Worm (Caenorhabditis elegans) whole organism, L4/young adult: ENCODE measurements around the gene yap-1.

Experiments used
- W03F9.2 ChIP-seq: fragments of 150-350 bp; optimal IDR thresholded peaks from 2 replicates; lab custom pipeline; 2014; ENCODE audit warnings: missing biosample characterization, missing genetic modification characterization
- dao-5 ChIP-seq: sonication (generic microtip); optimal IDR thresholded peaks from 2 replicates; lab custom pipeline; 2016; ENCODE audit warnings: missing genotype, missing genetic modification characterization, moderate library complexity, missing compliant biosample characterization
- him-1 ChIP-seq: sonication (generic microtip); optimal IDR thresholded peaks from 2 replicates; lab custom pipeline; 2016; ENCODE audit warnings: missing genotype, missing genetic modification reagents, missing genetic modification characterization, missing compliant biosample characterization

Gene yap-1

DNA sequence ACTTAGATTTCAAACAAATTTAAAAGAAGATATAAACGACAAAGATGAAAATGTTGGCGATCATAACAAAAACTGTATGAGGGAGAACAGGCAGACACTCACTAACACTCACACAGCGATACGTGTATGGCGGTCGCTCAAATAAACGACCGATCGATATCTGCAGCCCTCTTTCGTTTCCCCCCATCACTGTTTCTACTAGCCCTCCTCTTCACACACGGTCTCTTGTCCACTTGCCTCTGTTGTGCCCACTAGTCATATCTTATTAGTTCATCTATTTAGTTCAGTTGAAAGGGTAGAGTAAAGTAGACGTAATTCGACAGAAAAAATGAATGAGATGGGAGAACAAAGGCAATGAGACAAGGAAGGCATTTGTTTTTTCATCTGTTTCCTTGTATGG is 14.2 kb upstream of the yap-1 start:
- TF ChIP-seq dao-5, result no peak
- no peak for TF ChIP-seq W03F9.2 (tag; lab: Kevin White, UChicago)
- no peak for TF ChIP-seq him-1

DNA sequence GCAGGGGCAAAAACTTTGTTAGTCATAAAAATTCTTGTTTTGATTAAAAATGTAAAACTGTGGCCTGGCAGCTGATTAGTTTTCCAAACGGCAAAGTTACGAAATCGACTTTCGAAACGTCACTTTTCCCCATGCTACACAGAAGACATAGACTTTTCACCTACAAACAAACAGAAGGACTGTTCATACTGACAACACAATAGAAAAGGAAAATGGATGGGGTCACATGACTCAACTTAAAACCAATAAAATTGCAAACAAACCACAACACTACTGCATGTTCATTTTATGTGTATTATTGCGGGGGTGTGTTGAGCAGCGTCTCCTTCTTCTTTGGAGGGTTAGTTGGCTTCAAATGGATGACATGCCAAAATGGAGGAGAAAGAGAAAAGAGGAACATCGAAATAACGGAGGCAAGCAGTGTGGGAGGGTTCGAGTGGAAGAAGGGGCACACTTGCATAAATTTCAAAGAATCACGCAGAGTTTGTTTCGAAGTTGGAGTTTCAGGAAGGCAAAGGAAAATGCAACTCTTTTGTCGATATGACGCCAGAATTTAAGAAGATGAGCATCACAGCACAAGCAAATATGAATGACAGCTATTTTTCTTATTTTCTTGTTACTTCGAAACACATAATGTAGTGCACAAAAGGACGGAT is 13.5 kb upstream of the yap-1 start:
- TF ChIP-seq dao-5, result no peak
- TF ChIP-seq W03F9.2 (tag; lab: Kevin White, UChicago), result peak; percentile 63
- TF ChIP-seq him-1, result peak; percentile 32

DNA sequence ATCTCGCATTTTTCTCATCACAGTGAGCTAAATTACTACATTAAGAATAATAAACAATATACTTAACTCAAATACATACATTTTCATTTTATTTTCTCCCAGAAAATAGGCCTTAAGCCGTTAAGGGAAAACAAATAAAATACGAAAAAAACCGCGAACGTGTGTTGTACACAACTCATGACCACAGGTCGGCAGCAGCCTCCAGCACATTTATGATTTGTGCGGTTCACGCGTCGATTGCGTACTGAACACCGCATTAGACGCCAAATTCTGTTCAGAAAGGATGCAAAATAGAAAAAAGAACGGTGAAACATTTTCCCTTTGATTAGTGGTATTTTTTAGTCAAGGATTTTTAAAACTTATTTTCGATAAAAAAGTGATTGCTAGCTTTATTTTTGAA is 12.6 kb upstream of the yap-1 start:
- TF ChIP-seq him-1 (no peak), dao-5 (no peak), W03F9.2 (tag; lab: Kevin White, UChicago) (no peak)

DNA sequence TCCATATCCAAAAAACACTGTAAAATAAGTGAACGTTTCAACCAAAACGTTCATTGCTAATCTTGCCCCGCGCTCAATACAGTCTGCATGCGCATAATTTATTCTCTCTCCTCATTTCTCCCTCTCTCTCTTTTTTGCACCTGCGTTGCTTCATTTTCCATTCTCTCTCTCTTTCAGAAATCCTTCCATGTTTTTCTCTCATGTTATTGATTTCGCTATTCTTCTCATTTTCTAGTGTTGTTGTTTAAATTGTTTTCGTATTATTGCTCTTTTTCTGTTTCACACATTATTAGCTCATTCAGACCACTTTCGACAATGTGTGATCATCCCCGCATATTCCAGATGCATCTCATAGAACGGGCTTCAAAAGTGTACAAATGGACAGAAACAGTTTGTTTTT is 10.0 kb upstream of the yap-1 start, which contains the start of gene phf-31:
phf-31 (plus strand) TSS at position 301 of the 400 bp plus-strand sequence.
- TF ChIP-seq him-1 (no peak), dao-5 (no peak), W03F9.2 (tag; lab: Kevin White, UChicago) (no peak)

DNA sequence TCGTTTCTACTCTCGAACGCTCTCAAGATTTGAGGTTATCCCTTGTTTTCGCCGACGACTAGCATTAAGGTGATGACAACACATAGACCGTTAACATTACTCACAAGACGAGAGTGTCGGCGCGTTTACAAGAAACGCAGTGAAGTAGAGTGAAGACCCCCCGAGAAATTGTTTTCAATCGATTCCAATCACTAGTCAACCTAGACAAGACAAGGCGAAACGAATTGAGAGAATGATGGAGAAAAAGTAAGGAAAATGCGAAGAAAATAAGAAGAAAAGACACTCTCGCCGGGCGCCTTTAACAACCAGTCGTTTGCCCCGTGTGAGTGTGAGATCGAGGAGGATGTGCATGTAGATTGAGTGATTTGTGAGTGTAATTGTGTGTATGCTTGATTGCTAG is 7.2 kb upstream of the yap-1 start:
- TF ChIP-seq dao-5, result no peak
- TF ChIP-seq him-1, result no peak
- TF ChIP-seq W03F9.2 (tag; lab: Kevin White, UChicago), result no peak

DNA sequence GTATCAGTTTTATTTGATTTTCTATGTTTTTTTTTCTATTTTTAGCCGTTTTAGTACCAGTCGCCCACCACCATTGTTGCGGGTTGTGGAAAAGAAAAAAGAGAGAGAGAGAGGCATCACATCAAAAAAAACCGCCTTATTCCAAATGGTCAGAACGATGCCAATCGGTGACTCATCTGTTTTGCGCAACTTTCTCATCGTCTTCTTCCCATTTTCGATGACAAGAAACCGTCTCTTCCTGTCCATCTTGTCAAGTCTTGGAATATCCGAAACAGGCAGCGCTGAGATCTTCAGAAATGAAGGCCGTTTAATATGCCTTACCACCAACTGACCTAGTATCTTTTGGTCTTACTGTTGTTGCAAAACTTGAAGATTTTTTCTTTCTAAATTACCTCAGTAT is 5.3 kb upstream of the yap-1 start:
- TF ChIP-seq him-1 (no peak), W03F9.2 (tag; lab: Kevin White, UChicago) (no peak), dao-5 (no peak)

DNA sequence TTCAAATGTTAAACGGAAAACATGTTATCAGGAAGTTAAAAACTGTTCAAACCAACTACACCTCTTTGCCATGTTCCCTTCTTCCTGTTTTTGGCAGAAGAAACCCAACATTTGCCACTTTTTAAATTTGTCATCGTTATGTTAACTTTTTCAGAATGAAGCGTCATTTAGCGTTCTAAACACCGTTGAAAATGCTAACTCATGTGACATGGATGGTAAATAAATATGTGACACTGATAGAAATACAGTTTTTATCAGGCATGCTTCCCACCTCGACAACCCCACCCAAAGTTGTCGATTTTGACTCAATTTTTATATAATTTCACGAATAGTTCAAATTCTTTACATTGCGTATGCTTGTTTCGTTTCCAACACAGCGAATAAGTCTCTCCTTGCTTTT is 4.4 kb upstream of the yap-1 start:
- no peak for TF ChIP-seq him-1
- no peak for TF ChIP-seq dao-5
- no peak for TF ChIP-seq W03F9.2 (tag; lab: Kevin White, UChicago)

DNA sequence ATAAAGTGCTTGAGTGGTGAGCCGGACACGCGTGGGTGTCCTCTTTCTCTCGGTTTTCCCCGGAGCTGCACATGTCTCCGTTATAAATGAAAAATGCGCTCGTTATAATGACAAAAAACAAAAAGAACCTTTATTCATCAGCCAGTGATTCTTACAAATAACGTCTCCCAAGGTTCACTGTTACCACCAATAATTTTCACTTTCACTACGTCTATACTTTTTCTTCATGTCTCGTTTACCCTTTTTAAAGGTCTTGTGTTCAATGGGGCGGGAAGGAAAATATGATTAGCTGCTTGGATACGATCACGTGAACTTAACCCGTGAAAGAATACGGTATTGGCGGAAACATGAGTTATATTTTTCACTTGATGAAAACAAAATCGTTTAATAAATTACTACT is 3.4 kb upstream of the yap-1 start:
- TF ChIP-seq W03F9.2 (tag; lab: Kevin White, UChicago) (no peak), him-1 (no peak), dao-5 (no peak)

DNA sequence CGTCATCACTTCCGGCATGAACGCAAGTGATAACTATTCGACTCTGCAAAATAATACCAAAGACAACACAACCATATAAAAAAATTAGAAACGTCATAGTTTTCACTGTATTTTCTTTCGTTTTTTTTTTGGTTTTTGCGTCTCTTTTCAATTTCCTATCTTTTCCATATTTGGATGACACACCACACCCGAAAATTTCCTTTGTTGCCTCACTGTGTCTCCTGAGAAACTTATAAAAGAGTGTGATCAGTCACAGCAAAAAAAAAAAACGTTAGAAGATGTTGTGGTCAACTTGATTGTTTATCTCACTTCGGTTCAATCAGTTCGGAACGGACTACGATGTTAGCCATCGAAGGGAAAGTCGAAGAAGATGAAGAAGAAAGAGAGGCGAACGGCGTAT is 2.0 kb upstream of the yap-1 start:
- TF ChIP-seq him-1, result no peak
- TF ChIP-seq dao-5, result no peak
- TF ChIP-seq W03F9.2 (tag; lab: Kevin White, UChicago), result no peak

DNA sequence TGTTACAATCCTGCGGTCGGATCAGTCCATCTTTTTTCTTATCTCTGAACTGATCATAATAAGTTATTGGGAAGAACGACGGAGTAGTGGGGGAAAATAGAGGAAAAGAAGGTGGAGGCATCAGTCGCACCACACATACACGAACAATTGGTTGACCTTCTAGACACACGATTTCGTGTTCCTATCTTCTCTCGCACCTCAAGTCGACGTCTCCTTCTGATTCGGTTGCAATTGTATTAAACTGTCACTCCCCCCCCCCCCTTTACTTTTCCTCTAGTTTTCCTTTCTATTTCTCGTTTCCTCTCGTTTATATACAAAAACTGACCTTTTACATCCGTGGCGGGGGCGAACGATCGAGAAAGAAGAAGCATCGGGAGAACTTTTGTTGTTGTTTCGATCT is 511 bp upstream of the yap-1 start:
- TF ChIP-seq W03F9.2 (tag; lab: Kevin White, UChicago) (no peak), dao-5 (no peak), him-1 (no peak)

DNA sequence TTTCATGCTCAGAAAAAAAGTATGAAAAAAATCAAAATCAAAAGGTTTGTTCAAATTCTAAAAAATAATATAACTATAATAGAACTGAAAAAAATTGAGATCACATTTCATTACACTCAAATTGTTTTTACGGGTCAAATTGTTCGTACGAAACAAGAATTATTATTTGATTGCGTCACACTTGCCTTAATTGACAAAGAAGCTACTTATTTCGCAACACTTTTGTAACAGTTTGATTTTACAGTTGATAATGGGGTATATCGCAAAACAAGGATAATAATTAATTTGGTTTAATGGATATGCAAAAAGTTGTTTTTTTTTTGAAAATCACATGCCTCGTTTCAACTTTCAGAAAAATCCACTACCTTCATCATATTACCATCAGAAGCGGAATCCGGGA is 314 bp downstream of the yap-1 start:
- TF ChIP-seq dao-5 (no peak), him-1 (no peak), W03F9.2 (tag; lab: Kevin White, UChicago) (no peak)

DNA sequence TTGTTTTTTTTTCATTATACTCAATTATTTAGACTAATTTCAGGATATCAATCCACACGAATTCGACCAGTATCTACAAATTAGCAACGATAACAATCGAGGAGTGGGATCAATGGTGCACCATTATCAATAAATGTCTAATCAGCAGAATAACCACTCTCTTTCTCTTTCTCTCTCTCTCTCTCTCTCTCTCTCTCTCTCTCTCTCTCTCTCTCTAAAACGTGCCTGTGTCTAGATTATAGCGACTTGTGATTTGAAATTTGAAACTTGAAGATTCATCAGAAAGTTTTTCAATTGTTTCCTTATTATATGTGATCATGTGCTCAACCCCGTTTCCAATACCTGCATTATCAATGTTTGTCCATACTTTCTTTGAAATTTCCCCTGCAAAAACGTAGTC is 2.5 kb downstream of the yap-1 start:
- TF ChIP-seq him-1 (no peak), dao-5 (no peak), W03F9.2 (tag; lab: Kevin White, UChicago) (no peak)

DNA sequence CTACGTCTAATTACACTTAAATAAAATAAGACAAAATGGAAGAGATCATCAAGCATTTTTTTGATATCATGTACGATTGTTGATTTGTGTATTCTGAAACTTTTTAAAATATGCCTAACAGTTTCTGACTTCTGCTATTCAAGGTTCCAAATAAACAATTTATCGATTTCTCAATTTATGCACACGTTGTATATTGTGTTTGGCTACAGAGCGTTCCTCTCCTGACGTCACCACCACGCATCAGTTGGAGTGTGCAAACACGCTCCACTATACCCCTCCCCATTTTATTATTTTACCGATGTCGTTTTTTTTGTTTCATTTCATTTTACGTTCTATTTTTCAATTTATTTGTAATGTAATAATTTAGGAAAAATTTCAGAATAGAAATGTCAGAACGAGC is 3.2 kb downstream of the yap-1 start, which contains the start of gene plpp-1.3:
plpp-1.3 (plus strand) TSS at position 380 of the 400 bp plus-strand sequence.
- no peak for TF ChIP-seq W03F9.2 (tag; lab: Kevin White, UChicago)
- TF ChIP-seq him-1, result no peak
- TF ChIP-seq dao-5, result no peak

DNA sequence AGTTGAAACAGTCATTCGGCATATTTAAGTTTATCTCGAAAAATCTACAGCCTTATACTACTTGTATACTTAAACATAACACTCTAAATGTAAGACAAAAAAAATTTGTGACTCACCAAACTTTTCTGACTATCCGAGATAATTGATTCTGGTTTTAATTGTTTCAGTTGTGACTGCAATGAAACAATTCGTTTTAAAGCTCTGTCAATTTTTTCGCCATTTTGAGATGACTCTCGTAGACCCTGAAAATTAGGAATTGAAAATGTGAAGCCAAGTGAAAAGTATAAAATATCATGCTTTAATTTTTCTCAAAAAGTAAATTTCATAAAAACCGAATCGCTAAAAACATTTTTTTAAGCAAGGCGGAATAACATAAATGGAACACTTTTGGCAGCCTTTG is 12.6 kb downstream of the yap-1 start:
- TF ChIP-seq W03F9.2 (tag; lab: Kevin White, UChicago), result no peak
- TF ChIP-seq him-1, result no peak
- no peak for TF ChIP-seq dao-5

DNA sequence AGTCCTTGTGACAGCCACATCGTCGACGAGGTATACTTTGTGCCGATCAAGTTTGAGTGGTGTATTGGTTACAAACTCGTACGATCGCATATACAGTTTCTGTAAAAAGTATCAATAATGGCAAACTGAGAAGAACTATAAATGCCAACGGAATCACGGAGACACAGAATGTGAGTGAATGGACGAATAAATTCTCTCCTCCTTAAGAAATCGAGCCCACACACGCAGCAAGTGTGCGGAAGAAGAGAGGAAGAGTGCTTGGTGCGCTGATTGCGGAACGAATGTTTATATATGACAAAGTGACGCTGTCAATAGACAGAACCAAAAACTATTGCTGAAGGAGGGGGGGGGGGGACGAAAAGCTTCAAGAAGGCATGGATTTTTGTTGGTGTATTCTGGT is 20.0 kb downstream of the yap-1 start, which contains the start of gene rhgf-1:
rhgf-1 (minus strand) TSS at position 101 of the 400 bp plus-strand sequence.
- no peak for TF ChIP-seq W03F9.2 (tag; lab: Kevin White, UChicago)
- no peak for TF ChIP-seq him-1
- no peak for TF ChIP-seq dao-5

DNA sequence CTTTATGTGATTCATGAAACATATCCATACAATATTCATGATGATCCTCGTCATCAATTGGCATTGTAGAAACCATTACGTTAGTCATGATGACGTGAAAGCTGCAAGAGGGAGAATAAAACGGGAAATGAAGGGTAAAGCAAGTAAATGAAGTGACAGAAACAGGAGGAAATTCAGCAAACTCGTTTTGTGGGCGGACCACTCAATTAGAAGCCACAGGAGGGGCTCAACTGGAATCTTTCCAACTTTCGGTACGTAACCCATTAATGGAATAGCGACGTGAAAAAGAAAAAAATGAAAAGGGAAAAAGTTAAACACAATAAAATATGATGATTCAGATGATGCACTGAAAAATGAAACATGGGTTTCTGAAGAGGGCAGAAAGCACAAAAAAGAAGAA is 25.3 kb downstream of the yap-1 start, which contains the start of gene T01C1.4:
T01C1.4 (minus strand) TSS at position 101 of the 400 bp plus-strand sequence.
- TF ChIP-seq W03F9.2 (tag; lab: Kevin White, UChicago) (no peak), him-1 (no peak), dao-5 (no peak)
